Fruit fly (Drosophila melanogaster): ENCODE results near the gene atk.

dm6 chr3L:20487649-20488048 lies 23.0 kb upstream of the atk start:
- TF ChIP-seq ss (GFP tag; optimal IDR thresholded peaks at IDR 0.05) = no peak
- no peak for TF ChIP-seq CG15336 (GFP tag; IDR thresholded peaks at IDR 0.05)
- no peak for TF ChIP-seq CG7368 (GFP tag; optimal IDR thresholded peaks at IDR 0.05)
- TF ChIP-seq CG11762 (GFP tag; optimal IDR thresholded peaks at IDR 0.05; ENCODE audit: insufficient read depth) = no peak
- TF ChIP-seq dac (GFP tag; optimal IDR thresholded peaks at IDR 0.05) = no peak
- no peak for TF ChIP-seq Sox14 (GFP tag; optimal IDR thresholded peaks at IDR 0.05)
- no peak for TF ChIP-seq Sox102F (GFP tag; optimal IDR thresholded peaks at IDR 0.05)
